Fruit fly (Drosophila melanogaster) whole organism, adult: ENCODE measurements around the gene CG42489.

Experiments used
- CG11617 ChIP-seq: fragments of 200-800 bp; sonication (Bioruptor generic); optimal IDR thresholded peaks from 2 replicates; lab custom pipeline; 2017; ENCODE audit warnings: mild to moderate bottlenecking, missing biosample characterization, missing genetic modification reagents, missing genetic modification characterization
- CG12768 ChIP-seq: fragments of 200-800 bp; sonication (Bioruptor generic); optimal IDR thresholded peaks from 2 replicates; lab custom pipeline; 2017; ENCODE audit warnings: missing biosample characterization, missing genetic modification characterization, mild to moderate bottlenecking, moderate library complexity, missing genetic modification reagents
- CG14711 ChIP-seq: fragments of 200-800 bp; sonication (Bioruptor generic); optimal IDR thresholded peaks from 2 replicates; lab custom pipeline; 2018; ENCODE audit warnings: missing biosample characterization, mild to moderate bottlenecking, missing genetic modification characterization, moderate library complexity
- CG1620 ChIP-seq: fragments of 200-800 bp; sonication (Bioruptor generic); optimal IDR thresholded peaks from 2 replicates; lab custom pipeline; 2016; ENCODE audit warnings: missing biosample characterization, missing genetic modification characterization
- CG33017 ChIP-seq: fragments of 200-800 bp; sonication (Bioruptor generic); optimal IDR thresholded peaks from 2 replicates; lab custom pipeline; 2018; ENCODE audit warnings: missing biosample characterization, mild to moderate bottlenecking, missing genetic modification characterization, moderate library complexity
- CG5204 ChIP-seq: fragments of 200-800 bp; sonication (Bioruptor generic); optimal IDR thresholded peaks from 2 replicates; lab custom pipeline; 2016; ENCODE audit warnings: missing biosample characterization, missing genetic modification characterization
- CG7045 ChIP-seq: fragments of 200-800 bp; sonication (Bioruptor generic); optimal IDR thresholded peaks from 2 replicates; lab custom pipeline; 2017; ENCODE audit warnings: missing biosample characterization, mild to moderate bottlenecking, missing genetic modification characterization
- CG7101 ChIP-seq: fragments of 200-800 bp; sonication (Bioruptor generic); optimal IDR thresholded peaks from 2 replicates; lab custom pipeline; 2018; ENCODE audit warnings: missing biosample characterization, mild to moderate bottlenecking, missing genetic modification characterization, moderate library complexity
- Clk ChIP-seq: fragments of 200-800 bp; sonication (Bioruptor generic); optimal IDR thresholded peaks from 2 replicates; lab custom pipeline; 2017; ENCODE audit warnings: missing biosample characterization, missing genetic modification characterization
- Crg-1 ChIP-seq: fragments of 200-800 bp; sonication (Bioruptor generic); optimal IDR thresholded peaks from 2 replicates; lab custom pipeline; 2016; ENCODE audit warnings: missing biosample characterization, missing genetic modification characterization
- Hr96 ChIP-seq: fragments of 200-800 bp; sonication (Bioruptor generic); optimal IDR thresholded peaks from 2 replicates; lab custom pipeline; 2016; ENCODE audit warnings: missing biosample characterization, missing genetic modification characterization
- Mnt ChIP-seq: fragments of 200-800 bp; sonication (Bioruptor generic); optimal IDR thresholded peaks from 2 replicates; lab custom pipeline; 2016; ENCODE audit warnings: missing biosample characterization, mild to moderate bottlenecking, missing genetic modification characterization
- bab1 ChIP-seq: fragments of 200-800 bp; sonication (Bioruptor generic); optimal IDR thresholded peaks from 3 replicates; lab custom pipeline; 2019; ENCODE audit warnings: missing biosample characterization, mild to moderate bottlenecking, missing genetic modification characterization, moderate library complexity
- cic ChIP-seq: fragments of 200-800 bp; sonication (Bioruptor generic); optimal IDR thresholded peaks from 2 replicates; lab custom pipeline; 2017; ENCODE audit warnings: missing biosample characterization, mild to moderate bottlenecking, missing genetic modification characterization, moderate library complexity
- cnc ChIP-seq, 2 experiments: fragments of >200 bp; optimal IDR thresholded peaks; 2 replicates each; lab custom pipeline; 2017
- kay ChIP-seq: fragments of 200-800 bp; sonication (Bioruptor generic); peaks from one replicate; lab custom pipeline; 2016; ENCODE audit warnings: missing biosample characterization, missing genetic modification characterization, borderline replicate concordance
- ovo ChIP-seq: fragments of 200-800 bp; sonication (Bioruptor generic); optimal IDR thresholded peaks from 2 replicates; lab custom pipeline; 2016; ENCODE audit warnings: missing biosample characterization, missing genetic modification characterization
- pad ChIP-seq: fragments of 200-800 bp; sonication (Bioruptor generic); optimal IDR thresholded peaks from 3 replicates; lab custom pipeline; 2017; ENCODE audit warnings: missing biosample characterization, missing genetic modification characterization, mild to moderate bottlenecking, moderate library complexity, missing genetic modification reagents
- tj ChIP-seq: fragments of 200-800 bp; sonication (Bioruptor generic); optimal IDR thresholded peaks from 3 replicates; lab custom pipeline; 2017; ENCODE audit warnings: missing biosample characterization, mild to moderate bottlenecking, missing genetic modification characterization, moderate library complexity
- toe ChIP-seq: fragments of 200-800 bp; sonication (Bioruptor generic); optimal IDR thresholded peaks from 2 replicates; lab custom pipeline; 2016; ENCODE audit warnings: missing biosample characterization, missing genetic modification characterization

Gene CG42489

DNA sequence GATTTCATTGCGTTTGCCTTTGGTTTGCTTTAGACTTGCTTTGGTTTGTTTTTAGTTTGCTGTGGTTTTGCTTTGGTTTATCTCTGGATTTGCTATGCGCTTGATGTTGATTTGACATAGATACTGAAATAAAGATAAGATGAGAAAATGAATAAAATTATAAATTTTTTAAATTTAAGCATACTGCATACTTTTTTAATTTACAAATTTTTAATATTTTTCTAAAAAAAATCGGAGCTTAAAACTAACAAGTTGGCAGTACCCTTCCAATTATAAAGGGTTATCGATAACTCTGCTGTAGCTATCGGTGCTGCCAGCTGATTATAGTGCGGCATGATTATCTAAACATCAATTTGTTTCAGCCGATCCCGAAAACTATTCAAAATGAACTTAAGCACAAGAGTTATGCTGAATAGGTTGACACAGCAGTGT is 19.3 kb upstream of the CG42489 start, which contains the start of gene mRpL19:
TSS of gene mRpL19 (plus strand) at position 307 of the 432 bp plus-strand sequence.
- TF ChIP-seq CG7045 (GFP tag; lab: Kevin White, UChicago), result peak; percentile 43
- no peak for TF ChIP-seq toe (GFP tag; lab: Kevin White, UChicago)
- TF ChIP-seq CG12768 (GFP tag; lab: Kevin White, UChicago), result no peak
- peak; percentile 20 for TF ChIP-seq tj (GFP tag; lab: Kevin White, UChicago)
- TF ChIP-seq CG14711 (tag; lab: Kevin White, UChicago), result peak; percentile 64
- peak; percentile 44 for TF ChIP-seq CG11617 (GFP tag; lab: Kevin White, UChicago)
- peak; percentile 73 for TF ChIP-seq bab1
- TF ChIP-seq CG5204, result no peak
- TF ChIP-seq Mnt (GFP tag; lab: Kevin White, UChicago), result peak; percentile 59
- no peak for TF ChIP-seq Hr96
- TF ChIP-seq CG7101 (tag; lab: Kevin White, UChicago), result peak; percentile 76
- TF ChIP-seq CG33017 (tag; lab: Kevin White, UChicago), result peak; percentile 68
- peak; percentile 88 for TF ChIP-seq kay (GFP tag; lab: Kevin White, UChicago)
- no peak for TF ChIP-seq CG1620 (GFP tag; lab: Kevin White, UChicago)
- peak; percentile 27 for TF ChIP-seq cic (GFP tag; lab: Kevin White, UChicago)

DNA sequence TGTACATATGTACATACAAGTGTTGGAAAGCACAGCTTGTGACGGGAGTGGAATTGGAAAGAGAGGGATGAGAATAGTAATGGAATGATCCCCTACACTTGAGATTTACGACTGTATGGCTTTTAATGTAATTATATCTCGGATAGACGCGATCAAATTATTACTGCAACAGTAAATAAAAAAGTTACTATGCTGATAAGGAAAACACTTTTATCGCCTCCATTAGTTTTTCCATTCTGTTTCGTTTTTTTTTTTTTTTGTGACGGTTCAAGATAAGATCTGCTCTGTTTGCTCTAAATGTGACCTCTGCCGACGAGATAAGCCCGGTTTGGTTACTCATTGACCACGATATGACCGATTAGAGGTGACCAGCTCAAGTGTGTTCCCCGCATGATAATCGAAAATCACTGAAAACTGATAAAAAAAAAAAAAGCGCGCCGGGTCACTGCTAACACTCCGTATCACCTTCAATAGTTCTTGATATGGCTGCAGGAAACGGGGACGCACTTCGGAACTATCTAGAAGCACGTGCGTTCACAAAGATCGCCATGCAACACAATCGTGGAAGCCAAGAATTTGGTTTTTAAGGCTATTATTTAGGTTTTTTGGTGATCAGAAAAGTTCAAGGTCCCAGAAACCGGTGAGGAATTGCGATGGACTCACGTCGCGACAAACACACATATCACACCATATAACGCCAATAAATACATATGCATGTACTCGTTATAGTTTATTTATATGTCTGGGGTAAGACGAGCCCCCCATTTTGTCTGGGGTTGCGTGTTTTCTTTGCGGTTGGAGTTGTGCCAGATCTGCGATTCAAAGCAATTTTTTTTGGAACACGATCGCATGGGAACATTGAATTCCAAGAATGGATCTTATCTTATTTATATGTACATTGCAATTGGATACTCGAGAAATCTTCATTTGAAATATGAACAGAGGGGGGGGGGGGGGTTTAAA is 16.2 kb upstream of the CG42489 start, which contains the start of gene p:
TSS of gene p (minus strand) at position 156 of the 963 bp plus-strand sequence.
- TF ChIP-seq Crg-1 (GFP tag; lab: Kevin White, UChicago) (peak; percentile 21), cic (GFP tag; lab: Kevin White, UChicago) (peak; percentile 78), bab1 (peak; percentile 64), CG1620 (GFP tag; lab: Kevin White, UChicago) (peak; percentile 21), CG7101 (tag; lab: Kevin White, UChicago) (peak; percentile 41), Hr96 (peak; percentile 24), cnc (optimal IDR thresholded peaks at IDR 0.05; lab: Kevin White, UChicago) (no peak), CG5204 (peak; percentile 54), CG14711 (tag; lab: Kevin White, UChicago) (peak; percentile 35), CG33017 (tag; lab: Kevin White, UChicago) (peak; percentile 64), toe (GFP tag; lab: Kevin White, UChicago) (peak; percentile 45), CG7045 (GFP tag; lab: Kevin White, UChicago) (peak; percentile 69), ovo (GFP tag; lab: Kevin White, UChicago) (peak; percentile 36), kay (GFP tag; lab: Kevin White, UChicago) (peak; percentile 71), pad (peak; percentile 35), tj (GFP tag; lab: Kevin White, UChicago) (peak; percentile 89), Clk (GFP tag; lab: Kevin White, UChicago) (no peak), Mnt (GFP tag; lab: Kevin White, UChicago) (peak; percentile 9), CG12768 (GFP tag; lab: Kevin White, UChicago) (peak; percentile 34), CG11617 (GFP tag; lab: Kevin White, UChicago) (no peak)

DNA sequence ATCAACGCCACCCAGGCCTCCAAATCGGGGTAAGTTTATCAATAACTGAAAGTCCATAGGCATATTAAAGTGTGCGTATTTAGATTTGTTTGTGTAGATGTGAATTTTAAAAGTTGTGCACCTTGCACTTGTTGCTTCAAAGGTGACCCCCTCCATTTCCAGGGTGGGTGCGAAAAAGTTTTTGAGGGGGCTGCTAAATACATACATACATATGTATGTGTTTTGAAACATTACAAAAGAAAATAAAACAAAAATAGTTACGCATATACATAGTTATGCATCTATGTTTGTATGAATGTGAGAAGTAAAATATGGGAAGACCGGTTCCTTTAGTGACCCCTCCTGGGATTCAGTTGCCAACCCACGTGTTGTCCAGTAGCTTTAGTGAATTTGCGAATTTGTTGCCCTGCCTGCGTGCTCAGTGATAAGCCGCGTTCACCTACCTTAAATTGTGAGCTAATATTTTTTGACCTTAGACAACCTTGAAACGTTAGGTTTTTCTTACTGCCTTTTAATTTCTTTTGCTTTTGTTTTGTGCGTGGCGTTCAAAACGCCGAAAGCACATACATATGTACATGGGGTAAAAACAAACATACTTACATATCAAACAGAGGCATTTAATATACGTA is 15.4 kb upstream of the CG42489 start:
- no peak for TF ChIP-seq ovo (GFP tag; lab: Kevin White, UChicago)
- TF ChIP-seq cic (GFP tag; lab: Kevin White, UChicago), result no peak
- no peak for TF ChIP-seq CG7101 (tag; lab: Kevin White, UChicago)
- no peak for TF ChIP-seq toe (GFP tag; lab: Kevin White, UChicago)
- no peak for TF ChIP-seq Clk (GFP tag; lab: Kevin White, UChicago)
- TF ChIP-seq Crg-1 (GFP tag; lab: Kevin White, UChicago), result no peak
- peak; percentile 8 for TF ChIP-seq CG33017 (tag; lab: Kevin White, UChicago)
- TF ChIP-seq Mnt (GFP tag; lab: Kevin White, UChicago), result peak; percentile 77
- no peak for TF ChIP-seq CG7045 (GFP tag; lab: Kevin White, UChicago)
- TF ChIP-seq kay (GFP tag; lab: Kevin White, UChicago), result no peak
- TF ChIP-seq pad, result no peak
- TF ChIP-seq cnc (optimal IDR thresholded peaks at IDR 0.05; lab: Kevin White, UChicago), result no peak

DNA sequence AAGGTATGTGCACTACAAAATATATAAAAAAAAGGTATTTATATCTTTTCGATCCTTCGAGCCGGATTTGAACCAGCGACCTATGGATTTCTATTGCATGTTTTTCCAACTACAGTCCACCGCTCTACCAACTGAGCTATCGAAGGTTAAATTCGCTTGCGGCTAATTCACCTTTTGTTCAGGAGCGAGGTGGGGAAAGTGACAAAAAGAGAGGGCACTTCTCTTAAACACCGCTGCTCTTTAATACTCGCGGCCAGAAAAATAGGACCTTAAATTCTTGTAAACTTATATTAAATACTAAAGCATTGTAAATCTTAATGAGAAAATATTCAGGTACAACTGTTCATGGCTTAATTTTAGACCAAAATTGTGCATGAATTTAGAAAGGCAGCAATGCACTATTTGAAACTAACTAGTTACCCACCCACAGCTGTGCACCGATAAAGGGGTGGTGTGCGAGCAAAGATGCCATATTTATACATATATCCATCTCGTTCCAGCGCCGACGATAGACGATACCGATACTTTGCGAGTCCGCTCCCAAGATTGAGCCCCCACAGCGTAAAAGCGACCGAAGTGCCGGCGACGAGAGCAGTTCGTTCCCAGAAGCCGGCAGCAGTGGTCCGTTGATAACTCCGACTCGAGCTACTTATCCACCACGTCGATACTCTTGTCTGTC is 14.6 kb upstream of the CG42489 start:
- TF ChIP-seq bab1 (peak; percentile 97), pad (peak; percentile 99), CG33017 (tag; lab: Kevin White, UChicago) (peak; percentile 98), CG11617 (GFP tag; lab: Kevin White, UChicago) (peak; percentile 98), CG7101 (tag; lab: Kevin White, UChicago) (peak; percentile 97), CG12768 (GFP tag; lab: Kevin White, UChicago) (peak; percentile 98), cnc (optimal IDR thresholded peaks at IDR 0.05; lab: Kevin White, UChicago) (no peak), CG14711 (tag; lab: Kevin White, UChicago) (peak; percentile 93), tj (GFP tag; lab: Kevin White, UChicago) (peak; percentile 90), Mnt (GFP tag; lab: Kevin White, UChicago) (peak; percentile 95), Crg-1 (GFP tag; lab: Kevin White, UChicago) (peak; percentile 95), Hr96 (peak; percentile 97), CG7045 (GFP tag; lab: Kevin White, UChicago) (peak; percentile 97), kay (GFP tag; lab: Kevin White, UChicago) (peak; percentile 98), ovo (GFP tag; lab: Kevin White, UChicago) (peak; percentile 91), cic (GFP tag; lab: Kevin White, UChicago) (peak; percentile 93), CG5204 (no peak), Clk (GFP tag; lab: Kevin White, UChicago) (peak; percentile 97), CG1620 (GFP tag; lab: Kevin White, UChicago) (peak; percentile 95), toe (GFP tag; lab: Kevin White, UChicago) (peak; percentile 98)
